Worm (Caenorhabditis elegans): ENCODE measurements around the gene zfp-1.

Gene zfp-1

DNA sequence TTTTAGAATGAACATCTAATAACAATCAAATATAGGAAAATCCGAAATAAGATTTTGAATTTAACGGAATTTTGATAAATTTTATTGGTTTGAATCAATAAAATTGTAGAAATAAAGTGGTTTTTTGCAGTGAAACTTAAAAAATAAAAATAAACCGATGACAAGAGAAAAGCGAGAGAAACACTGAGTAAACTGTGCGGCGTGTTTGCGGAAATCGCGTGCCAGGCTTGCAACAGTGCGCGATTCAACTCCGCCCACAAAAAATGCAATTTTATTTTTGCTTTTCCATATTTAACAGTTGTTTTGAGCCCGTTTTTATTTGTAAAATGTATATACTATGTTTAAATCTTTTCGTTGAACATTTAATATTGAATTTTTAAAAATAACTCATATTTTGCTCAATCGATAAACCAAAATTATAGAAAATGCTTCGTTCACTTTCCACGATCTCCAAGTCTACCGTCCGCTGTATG, 23.4 kb upstream of the zfp-1 start, which contains the start of gene mtss-1 (continued):
- TF ChIP-seq ceh-82 (tag; optimal IDR thresholded peaks at IDR 0.05) (no peak), sem-4 (tag; optimal IDR thresholded peaks at IDR 0.05) (no peak), zag-1 (tag; optimal IDR thresholded peaks at IDR 0.05) (no peak), nhr-6 (tag; optimal IDR thresholded peaks at IDR 0.05) (no peak), nhr-21 (tag; optimal IDR thresholded peaks at IDR 0.05) (no peak), mab-5 (tag; optimal IDR thresholded peaks at IDR 0.05) (peak; percentile 44), Y55F3AM.14 (GFP tag; optimal IDR thresholded peaks at IDR 0.05) (no peak), ceh-16 (tag; optimal IDR thresholded peaks at IDR 0.05) (no peak)

DNA sequence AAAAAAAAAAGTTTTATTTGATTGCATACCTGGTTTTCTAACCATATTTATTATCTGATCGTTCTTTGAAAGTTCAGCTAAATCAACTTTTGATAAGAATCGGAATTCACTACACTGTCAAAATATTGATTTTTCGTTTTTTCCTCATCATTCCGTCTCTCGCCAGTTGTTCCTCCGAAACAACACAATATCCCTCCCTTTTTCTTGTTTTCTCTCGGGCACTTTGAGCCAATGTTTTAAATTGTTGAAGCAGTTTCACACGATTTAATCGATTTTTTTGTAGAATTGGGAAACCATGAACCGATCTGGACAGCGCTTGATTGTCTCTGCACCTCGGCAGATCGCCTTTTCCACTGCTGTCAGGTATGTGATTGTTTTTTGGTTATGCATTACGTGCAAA, 22.1 kb upstream of the zfp-1 start, which contains the start of gene K02D10.1:
TSS of gene K02D10.1 (plus strand) at position 284 of the 400 bp plus-strand sequence.
- no peak for TF ChIP-seq lin-39 (tag; optimal IDR thresholded peaks at IDR 0.05)
- peak; percentile 2 for TF ChIP-seq ama-1 (optimal IDR thresholded peaks at IDR 0.05)
- peak; percentile 12 for TF ChIP-seq C34F6.9 (tag; optimal IDR thresholded peaks at IDR 0.05)

DNA sequence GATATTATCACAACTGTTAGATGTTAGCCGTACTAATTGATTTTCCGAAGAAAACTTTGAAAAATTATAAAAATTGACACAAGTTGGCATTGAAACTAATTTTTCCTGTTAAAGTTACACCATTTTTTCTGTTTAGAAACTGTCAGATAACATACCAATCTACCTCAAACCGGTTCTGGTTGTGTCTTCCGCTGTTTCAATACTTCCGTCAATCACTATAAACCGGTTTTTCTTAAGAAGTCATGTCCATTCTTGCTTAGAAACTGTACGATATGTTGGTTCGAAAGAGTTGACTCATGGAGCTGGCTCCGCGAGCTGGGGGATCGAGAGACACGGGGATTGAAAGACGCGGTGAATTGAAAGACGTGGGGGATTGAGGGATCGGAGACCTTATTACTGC, 21.1 kb upstream of the zfp-1 start:
- TF ChIP-seq nhr-25 (tag; optimal IDR thresholded peaks at IDR 0.05) (peak; percentile 48), gmeb-1 (tag; optimal IDR thresholded peaks at IDR 0.05) (no peak)

DNA sequence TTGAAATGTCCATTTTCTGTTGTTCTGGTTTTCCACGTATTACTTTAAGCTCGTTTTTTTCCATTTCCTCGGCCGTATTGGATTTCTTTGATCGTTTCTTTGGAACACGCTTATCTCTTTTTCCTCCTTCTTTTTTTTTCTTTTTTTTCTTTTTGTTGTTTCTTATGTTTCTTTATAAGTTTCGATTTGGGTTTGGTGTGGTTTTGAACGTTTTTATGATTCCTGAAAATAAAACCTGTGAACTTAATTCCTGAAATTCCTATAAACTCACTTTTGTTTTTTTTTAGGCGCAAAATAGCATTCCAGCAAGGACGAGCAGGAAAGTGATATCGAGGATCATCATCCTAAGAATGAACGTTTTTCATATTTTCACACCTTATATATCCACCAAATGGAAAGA, 20.2 kb upstream of the zfp-1 start, which contains the start of gene K02D10.2:
TSS of gene K02D10.2 (minus strand) at position 101 of the 400 bp plus-strand sequence.
- no peak for TF ChIP-seq lin-13 (GFP tag; optimal IDR thresholded peaks at IDR 0.05)
- TF ChIP-seq dmd-4 (tag; optimal IDR thresholded peaks at IDR 0.05): no peak
- no peak for TF ChIP-seq egl-27 (tag; optimal IDR thresholded peaks at IDR 0.05)
- TF ChIP-seq crh-2 (tag; optimal IDR thresholded peaks at IDR 0.05): no peak
- TF ChIP-seq nhr-21 (tag; optimal IDR thresholded peaks at IDR 0.05): no peak
- no peak for TF ChIP-seq skn-1 (tag; optimal IDR thresholded peaks at IDR 0.05)
- TF ChIP-seq mab-5 (tag; optimal IDR thresholded peaks at IDR 0.05): no peak
- TF ChIP-seq snpc-4 (tag; optimal IDR thresholded peaks at IDR 0.05): no peak
- no peak for TF ChIP-seq nhr-11 (tag; optimal IDR thresholded peaks at IDR 0.05)
- TF ChIP-seq elt-1 (tag; optimal IDR thresholded peaks at IDR 0.05): no peak
- no peak for TF ChIP-seq gmeb-1 (tag; optimal IDR thresholded peaks at IDR 0.05)
- no peak for TF ChIP-seq nhr-129 (tag; optimal IDR thresholded peaks at IDR 0.05)
- no peak for TF ChIP-seq mbf-1 (tag; optimal IDR thresholded peaks at IDR 0.05)
- no peak for TF ChIP-seq aly-2 (tag; optimal IDR thresholded peaks at IDR 0.05)
- no peak for TF ChIP-seq ZK546.5 (tag; optimal IDR thresholded peaks at IDR 0.05)
- no peak for TF ChIP-seq elt-3 (tag; optimal IDR thresholded peaks at IDR 0.05)
- no peak for TF ChIP-seq ztf-11 (tag; optimal IDR thresholded peaks at IDR 0.05)
- no peak for TF ChIP-seq peb-1 (tag; optimal IDR thresholded peaks at IDR 0.05)

DNA sequence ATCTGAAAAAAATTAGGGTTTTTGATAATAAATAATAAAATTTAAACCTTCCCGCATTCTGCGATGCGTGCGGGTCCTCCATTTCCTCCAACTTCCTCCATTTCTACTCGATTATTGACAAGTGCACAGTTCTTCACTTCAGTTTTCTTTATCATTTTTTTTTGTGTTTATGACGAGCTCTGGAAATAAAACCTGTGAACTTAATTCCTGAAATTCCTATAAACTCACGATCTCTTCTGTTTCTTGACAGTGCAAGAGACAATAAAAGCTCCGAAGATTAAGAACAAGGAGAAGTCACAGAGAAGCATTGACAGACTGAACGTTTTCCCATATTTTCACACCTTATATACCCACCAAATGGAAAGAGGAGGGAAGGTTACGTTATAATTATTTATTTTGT, 19.5 kb upstream of the zfp-1 start, which contains the start of gene K02D10.3:
TSS of gene K02D10.3 (minus strand) at position 101 of the 400 bp plus-strand sequence.
- TF ChIP-seq lin-13 (GFP tag; optimal IDR thresholded peaks at IDR 0.05): no peak

DNA sequence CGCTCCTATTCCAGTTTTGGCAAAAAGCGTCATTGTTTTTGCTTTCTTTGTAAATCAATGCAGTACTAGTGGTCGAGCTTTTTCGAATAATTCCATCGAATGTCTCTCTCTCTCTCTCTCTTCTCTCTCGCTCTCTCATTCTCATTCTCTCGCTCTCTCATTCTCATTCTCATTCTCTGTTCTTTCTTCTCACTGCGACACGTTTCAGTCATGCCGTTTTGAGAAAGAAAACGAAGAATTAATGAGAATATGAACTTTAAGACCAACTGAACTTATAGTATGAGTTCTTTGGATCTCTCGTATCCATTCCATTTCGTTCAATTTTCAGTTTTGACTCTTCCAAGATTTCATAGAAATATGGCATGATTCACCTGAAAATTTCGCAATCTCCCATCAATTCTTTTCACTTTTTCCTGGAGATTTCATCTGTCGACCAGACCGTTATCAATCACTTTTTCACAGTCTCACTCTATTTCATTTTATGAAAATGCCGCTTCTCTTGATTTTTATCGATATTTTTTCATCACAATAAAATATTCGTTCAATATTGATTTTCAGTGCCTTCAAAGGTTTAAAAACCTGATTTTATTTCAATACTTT, 18.8 kb upstream of the zfp-1 start:
- TF ChIP-seq elt-3 (tag; optimal IDR thresholded peaks at IDR 0.05): no peak
- no peak for TF ChIP-seq elt-1 (tag; optimal IDR thresholded peaks at IDR 0.05)
- TF ChIP-seq C34F6.9 (tag; optimal IDR thresholded peaks at IDR 0.05): peak; percentile 29
- TF ChIP-seq unc-55 (GFP tag; optimal IDR thresholded peaks at IDR 0.05): peak; percentile 1
- TF ChIP-seq lin-39 (tag; optimal IDR thresholded peaks at IDR 0.05): no peak
- TF ChIP-seq aly-2 (tag; optimal IDR thresholded peaks at IDR 0.05): no peak
- peak; percentile 56 for TF ChIP-seq blmp-1 (tag; optimal IDR thresholded peaks at IDR 0.05; ENCODE audit: insufficient read depth)
- TF ChIP-seq ZK546.5 (tag; optimal IDR thresholded peaks at IDR 0.05): no peak
- peak; percentile 50 for TF ChIP-seq fos-1 (tag; optimal IDR thresholded peaks at IDR 0.05)
- TF ChIP-seq nhr-11 (tag; optimal IDR thresholded peaks at IDR 0.05): no peak
- TF ChIP-seq nhr-129 (tag; optimal IDR thresholded peaks at IDR 0.05): peak; percentile 16
- peak; percentile 39 for TF ChIP-seq sma-9 (GFP tag; optimal IDR thresholded peaks at IDR 0.05)
- TF ChIP-seq sma-9 (tag; optimal IDR thresholded peaks at IDR 0.05): no peak
- TF ChIP-seq crh-2 (tag; optimal IDR thresholded peaks at IDR 0.05): peak; percentile 61
- no peak for TF ChIP-seq egl-27 (tag; optimal IDR thresholded peaks at IDR 0.05)
- TF ChIP-seq lsy-2 (tag; optimal IDR thresholded peaks at IDR 0.05): peak in 1 of 2 experiments; percentile 7
- TF ChIP-seq alr-1 (tag; optimal IDR thresholded peaks at IDR 0.05): no peak
- peak; percentile 35 for TF ChIP-seq nhr-21 (tag; optimal IDR thresholded peaks at IDR 0.05)
- TF ChIP-seq nhr-23 (tag; optimal IDR thresholded peaks at IDR 0.05): no peak
- TF ChIP-seq mdl-1 (tag; optimal IDR thresholded peaks at IDR 0.05): no peak
